Worm (Caenorhabditis elegans): ENCODE measurements around the gene ule-5.

ce11 chrX:11837378-11837777, 45.5 kb upstream of the ule-5 start, which contains the start of gene taf-7.1:
- TF ChIP-seq Y116A8C.19 (tag; optimal IDR thresholded peaks at IDR 0.05; ENCODE audit: borderline replicate concordance) (no peak), nhr-76 (tag; optimal IDR thresholded peaks at IDR 0.05) (no peak), aly-2 (tag; optimal IDR thresholded peaks at IDR 0.05) (no peak), nhr-77 (tag; optimal IDR thresholded peaks at IDR 0.05) (no peak), egl-27 (tag; optimal IDR thresholded peaks at IDR 0.05) (no peak), unc-62 (GFP tag; optimal IDR thresholded peaks at IDR 0.05) (no peak), ztf-11 (tag; optimal IDR thresholded peaks at IDR 0.05) (no peak)

All from whole organism, L1 larva.